In the genomic region with DNA sequence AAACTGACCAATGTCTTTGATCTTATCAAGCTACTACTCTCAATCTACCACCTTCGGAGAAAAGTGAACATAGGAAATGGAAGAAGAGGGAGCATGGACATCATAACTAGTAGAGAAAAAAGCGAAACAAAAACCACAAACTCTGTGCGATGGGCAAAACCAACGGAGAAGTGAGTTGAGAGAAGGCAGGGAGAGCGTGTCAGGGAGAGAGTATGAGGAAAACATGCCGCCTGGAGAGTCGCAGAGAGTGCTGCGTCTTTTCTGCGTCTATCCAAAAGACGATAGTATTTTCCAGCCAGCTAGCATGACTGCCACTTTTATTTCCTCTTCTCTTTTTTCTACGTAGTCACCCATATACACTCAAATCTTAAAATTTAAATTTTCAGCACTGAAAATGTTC, we compare ENCODE assay signal across 1 worm cellular context.
TF ChIP-seq lines count a peak whose summit lies in the region.

A gene (plus strand): TSS at position 381 of the 400 bp plus-strand sequence.

TF ChIP-seq in whole organism, L4 larva, 104 proteins besides CTCF, POLR2A, EP300 and RAD21 (continued from another document):
- TF ChIP-seq rbr-2 (tag; optimal IDR thresholded peaks at IDR 0.05; lab: Kevin White, UChicago) (peak; percentile 34), Y105C5A.15 (GFP tag; IDR thresholded peaks at IDR 0.05; lab: Robert Waterston, UW) (0 out of 2 replicates have a peak, but pooled peaks have one; percentile 35), aha-1 (tag; lab: Kevin White, UChicago) (peak; percentile 93), hlh-30 (tag; optimal IDR thresholded peaks at IDR 0.05; lab: Kevin White, UChicago; ENCODE audit: insufficient read depth) (peak; percentile 31), pqm-1 (tag; optimal IDR thresholded peaks at IDR 0.05; lab: Kevin White, UChicago) (peak; percentile 36), T26A8.4 (GFP tag; IDR thresholded peaks at IDR 0.05; lab: Robert Waterston, UW) (peak; percentile 39; the same call in 1 of the 2 replicates), ztf-7 (tag; optimal IDR thresholded peaks at IDR 0.05; lab: Kevin White, UChicago) (peak; percentile 14), mxl-3 (GFP tag; optimal IDR thresholded peaks at IDR 0.05; lab: Kevin White, UChicago) (peak; percentile 75), lsy-2 (tag; optimal IDR thresholded peaks at IDR 0.05; lab: Kevin White, UChicago) (peak in 1 of 2 experiments; percentile 23)
